Fruit fly (Drosophila melanogaster): ENCODE measurements around the gene CG10747.

The CG10747 gene

DNA sequence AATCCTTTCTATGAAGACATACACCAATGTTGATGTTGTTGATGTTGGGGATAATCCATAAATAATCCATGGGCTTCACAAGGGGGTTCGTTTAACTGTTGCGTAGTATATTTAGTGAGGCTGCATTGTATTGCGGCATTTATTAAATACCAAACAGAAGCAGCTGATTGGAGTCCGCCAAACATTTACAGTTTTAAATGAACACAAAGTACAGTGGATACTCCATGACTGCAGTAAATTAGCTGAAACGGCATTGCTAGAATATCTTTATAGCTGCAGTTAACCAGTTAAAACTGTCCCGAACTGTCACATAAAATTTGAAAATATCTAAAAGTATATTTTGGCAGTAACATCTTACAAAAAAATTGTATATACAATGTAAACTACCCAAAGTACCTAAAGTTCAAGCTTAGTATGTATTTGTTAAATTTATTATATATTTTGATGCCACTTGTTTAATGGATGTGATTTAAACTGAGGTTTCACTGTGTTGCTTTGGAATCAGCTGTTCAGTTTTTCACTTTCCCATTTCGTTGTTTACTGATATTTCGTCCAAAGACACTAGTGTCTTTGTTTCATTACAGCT is at the start of gene CG10747, which contains the start of gene Pyroxd1:
Gene CG10747, minus strand, starts transcription at position 255 of the 586 bp plus-strand sequence.
Gene Pyroxd1, plus strand, starts transcription at position 342 of the 586 bp plus-strand sequence.
- peak; percentile 98 for TF ChIP-seq CG33017 (tag; optimal IDR thresholded peaks at IDR 0.05)
- TF ChIP-seq Crg-1 (GFP tag; optimal IDR thresholded peaks at IDR 0.05): peak; percentile 98
- peak; percentile 95 for TF ChIP-seq Mnt (GFP tag; optimal IDR thresholded peaks at IDR 0.05)
- TF ChIP-seq Clk (GFP tag; optimal IDR thresholded peaks at IDR 0.05): peak; percentile 97
- TF ChIP-seq bab1 (GFP tag; optimal IDR thresholded peaks at IDR 0.05): peak; percentile 99
- TF ChIP-seq CG5204 (GFP tag; optimal IDR thresholded peaks at IDR 0.05): peak; percentile 99
- peak; percentile 98 for TF ChIP-seq CG7045 (GFP tag; optimal IDR thresholded peaks at IDR 0.05)
- peak; percentile 99 for TF ChIP-seq CG11617 (GFP tag; optimal IDR thresholded peaks at IDR 0.05)
- peak; percentile 95 for TF ChIP-seq CG14711 (tag; optimal IDR thresholded peaks at IDR 0.05)
- TF ChIP-seq kay (GFP tag; ENCODE audit: borderline replicate concordance): no peak
- peak; percentile 98 for TF ChIP-seq ovo (GFP tag; optimal IDR thresholded peaks at IDR 0.05)
- peak; percentile 90 for TF ChIP-seq cic (GFP tag; optimal IDR thresholded peaks at IDR 0.05)
- peak; percentile 99 for TF ChIP-seq toe (GFP tag; optimal IDR thresholded peaks at IDR 0.05)
- no peak for TF ChIP-seq cnc (optimal IDR thresholded peaks at IDR 0.05)
- TF ChIP-seq CG1620 (GFP tag; optimal IDR thresholded peaks at IDR 0.05): peak; percentile 98
- TF ChIP-seq Hr96 (GFP tag; optimal IDR thresholded peaks at IDR 0.05): peak; percentile 98
- peak; percentile 90 for TF ChIP-seq tj (GFP tag; optimal IDR thresholded peaks at IDR 0.05)
- peak; percentile 99 for TF ChIP-seq CG12768 (GFP tag; optimal IDR thresholded peaks at IDR 0.05)
- TF ChIP-seq CG7101 (tag; optimal IDR thresholded peaks at IDR 0.05): peak; percentile 98
- peak; percentile 92 for TF ChIP-seq pad (GFP tag; optimal IDR thresholded peaks at IDR 0.05)

DNA sequence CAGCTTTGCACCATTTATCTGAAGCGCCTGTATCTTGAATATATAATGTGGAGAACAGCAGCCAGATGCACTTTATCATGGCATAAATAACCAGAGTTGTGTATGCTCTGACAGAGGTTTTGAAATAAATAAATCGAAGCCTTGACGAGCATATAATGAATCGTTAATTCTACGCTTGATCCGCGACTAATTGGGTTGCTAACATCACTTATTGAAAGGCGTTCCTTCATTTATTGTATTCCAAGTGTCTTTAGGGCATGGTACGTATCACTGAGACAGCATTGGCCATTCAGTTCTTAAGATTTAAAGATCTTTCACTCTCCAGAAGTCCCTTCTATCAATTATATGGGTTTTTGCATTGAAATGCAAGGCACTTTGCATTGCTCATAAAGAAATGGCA is 43.7 kb upstream of the CG10747 start, which contains the start of gene CG10651:
Gene CG10651, minus strand, starts transcription at position 101 of the 400 bp plus-strand sequence.
- TF ChIP-seq CG7045 (GFP tag; optimal IDR thresholded peaks at IDR 0.05): no peak
- TF ChIP-seq Crg-1 (GFP tag; optimal IDR thresholded peaks at IDR 0.05): no peak
- no peak for TF ChIP-seq Clk (GFP tag; optimal IDR thresholded peaks at IDR 0.05)
- no peak for TF ChIP-seq CG1620 (GFP tag; optimal IDR thresholded peaks at IDR 0.05)
- TF ChIP-seq kay (GFP tag; ENCODE audit: borderline replicate concordance): no peak
- no peak for TF ChIP-seq Mnt (GFP tag; optimal IDR thresholded peaks at IDR 0.05)
- TF ChIP-seq ovo (GFP tag; optimal IDR thresholded peaks at IDR 0.05): no peak

DNA sequence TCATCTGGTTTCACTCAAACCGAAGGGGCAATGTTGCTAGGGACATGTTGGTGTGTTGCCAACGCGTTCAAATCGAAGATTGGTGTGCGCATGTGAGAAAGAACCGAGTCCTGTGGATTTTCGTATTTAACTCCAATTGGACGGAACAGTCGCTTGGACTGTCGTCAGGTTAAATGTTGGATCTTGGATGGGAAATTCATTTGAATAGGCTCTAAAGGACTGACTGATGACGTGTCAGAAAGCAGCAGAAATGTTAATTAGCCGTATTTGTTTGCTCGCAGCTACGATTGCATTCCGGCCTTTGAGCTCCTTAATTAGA is 30.0 kb upstream of the CG10747 start:
- TF ChIP-seq bab1 (GFP tag; optimal IDR thresholded peaks at IDR 0.05) (no peak), CG12768 (GFP tag; optimal IDR thresholded peaks at IDR 0.05) (no peak), cnc (optimal IDR thresholded peaks at IDR 0.05) (no peak), Hr96 (GFP tag; optimal IDR thresholded peaks at IDR 0.05) (no peak), CG14711 (tag; optimal IDR thresholded peaks at IDR 0.05) (no peak), ovo (GFP tag; optimal IDR thresholded peaks at IDR 0.05) (no peak)

DNA sequence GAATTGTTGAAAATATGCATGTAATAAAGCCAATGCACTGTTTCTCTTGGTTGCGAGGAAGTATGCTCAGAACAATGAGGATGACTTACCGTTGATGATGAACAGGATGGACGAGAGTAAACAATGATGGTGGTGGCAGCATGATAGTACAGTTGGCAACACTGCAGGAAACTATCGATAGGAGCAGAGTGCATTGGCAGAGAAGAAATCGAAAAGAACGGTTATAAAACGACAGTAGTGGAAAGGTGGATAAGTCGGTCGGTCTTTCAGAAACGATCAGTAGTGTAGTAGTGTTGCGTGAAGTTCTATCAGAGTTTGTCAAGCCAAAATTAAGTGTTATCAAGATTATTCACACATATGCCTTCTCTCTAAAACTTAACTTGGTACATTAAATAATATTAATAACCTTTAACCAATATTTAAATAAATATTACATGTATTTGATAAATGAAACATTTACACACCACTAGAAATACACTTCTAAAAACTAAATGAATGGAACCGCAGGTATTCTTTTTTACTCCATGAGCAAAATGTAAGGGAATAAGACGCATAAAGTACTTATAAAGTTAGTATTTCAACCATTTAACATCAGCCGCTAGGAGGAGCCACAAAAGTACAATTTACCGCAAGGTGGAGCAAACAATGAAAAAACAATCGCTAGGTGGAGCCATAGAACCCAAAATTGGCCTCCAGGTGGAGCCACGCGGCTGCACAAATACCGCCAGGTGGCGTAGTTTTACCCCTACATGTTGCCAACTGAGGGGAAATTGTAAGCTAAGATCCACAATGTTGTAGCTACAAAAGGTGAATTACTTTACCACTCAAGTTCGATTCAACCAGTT is 29.5 kb upstream of the CG10747 start:
- TF ChIP-seq CG12768 (GFP tag; optimal IDR thresholded peaks at IDR 0.05): no peak
- peak; percentile 100 for TF ChIP-seq pad (GFP tag; optimal IDR thresholded peaks at IDR 0.05)
- TF ChIP-seq toe (GFP tag; optimal IDR thresholded peaks at IDR 0.05): peak; percentile 80
- TF ChIP-seq cic (GFP tag; optimal IDR thresholded peaks at IDR 0.05): no peak
- peak; percentile 50 for TF ChIP-seq CG11617 (GFP tag; optimal IDR thresholded peaks at IDR 0.05)
- TF ChIP-seq cnc (optimal IDR thresholded peaks at IDR 0.05): no peak
- peak; percentile 89 for TF ChIP-seq CG1620 (GFP tag; optimal IDR thresholded peaks at IDR 0.05)
- TF ChIP-seq Hr96 (GFP tag; optimal IDR thresholded peaks at IDR 0.05): peak; percentile 82
- TF ChIP-seq CG5204 (GFP tag; optimal IDR thresholded peaks at IDR 0.05): peak; percentile 68
- TF ChIP-seq bab1 (GFP tag; optimal IDR thresholded peaks at IDR 0.05): peak; percentile 67
- TF ChIP-seq CG14711 (tag; optimal IDR thresholded peaks at IDR 0.05): peak; percentile 40
- TF ChIP-seq CG7045 (GFP tag; optimal IDR thresholded peaks at IDR 0.05): peak; percentile 69
- TF ChIP-seq CG7101 (tag; optimal IDR thresholded peaks at IDR 0.05): peak; percentile 69
- TF ChIP-seq CG33017 (tag; optimal IDR thresholded peaks at IDR 0.05): peak; percentile 35
- TF ChIP-seq kay (GFP tag; ENCODE audit: borderline replicate concordance): no peak
- TF ChIP-seq ovo (GFP tag; optimal IDR thresholded peaks at IDR 0.05): peak; percentile 60
- peak; percentile 74 for TF ChIP-seq Crg-1 (GFP tag; optimal IDR thresholded peaks at IDR 0.05)
- TF ChIP-seq Clk (GFP tag; optimal IDR thresholded peaks at IDR 0.05): no peak
- TF ChIP-seq tj (GFP tag; optimal IDR thresholded peaks at IDR 0.05): peak; percentile 25
- TF ChIP-seq Mnt (GFP tag; optimal IDR thresholded peaks at IDR 0.05): peak; percentile 68

DNA sequence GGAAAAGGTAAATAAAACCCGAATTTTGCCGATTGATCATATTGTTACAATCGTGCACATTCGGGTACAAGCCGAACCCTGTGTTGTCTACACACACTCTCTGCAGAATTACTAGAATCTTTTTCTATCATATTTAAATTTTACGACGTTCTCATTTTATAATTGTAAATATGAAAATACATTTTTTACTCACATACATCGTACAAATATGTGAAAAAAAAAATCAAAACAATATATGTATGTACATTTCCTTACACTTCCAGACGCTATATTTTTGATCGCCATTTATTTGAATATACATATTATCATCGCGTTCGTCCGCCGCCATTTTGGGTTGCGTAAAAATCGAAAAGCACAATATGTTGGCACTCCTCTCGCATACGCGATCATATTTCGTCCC is 26.6 kb upstream of the CG10747 start:
- peak; percentile 25 for TF ChIP-seq kay (GFP tag; ENCODE audit: borderline replicate concordance)
- no peak for TF ChIP-seq cnc (optimal IDR thresholded peaks at IDR 0.05)
- TF ChIP-seq CG33017 (tag; optimal IDR thresholded peaks at IDR 0.05): no peak
- no peak for TF ChIP-seq tj (GFP tag; optimal IDR thresholded peaks at IDR 0.05)

DNA sequence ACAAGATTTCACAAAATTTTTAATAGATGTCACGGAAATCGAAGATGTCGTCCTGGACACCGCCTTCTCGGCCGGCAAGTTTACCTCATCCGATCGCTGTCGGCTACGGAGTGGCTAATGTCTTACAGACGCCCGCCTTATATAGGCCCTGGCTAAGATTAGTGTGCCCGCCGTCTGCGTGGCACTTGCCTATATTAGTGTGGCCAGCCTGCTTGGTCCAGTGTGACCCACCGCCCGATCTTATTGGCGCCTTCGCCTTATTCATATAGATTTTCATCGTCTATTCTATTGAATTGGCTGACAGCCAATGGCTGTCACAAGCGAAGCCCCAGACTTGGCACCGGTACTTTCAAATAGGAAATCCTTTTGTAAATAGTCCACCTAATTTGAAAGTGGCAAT is 24.7 kb upstream of the CG10747 start:
- TF ChIP-seq CG7101 (tag; optimal IDR thresholded peaks at IDR 0.05): no peak
- no peak for TF ChIP-seq CG11617 (GFP tag; optimal IDR thresholded peaks at IDR 0.05)
- no peak for TF ChIP-seq toe (GFP tag; optimal IDR thresholded peaks at IDR 0.05)
- no peak for TF ChIP-seq CG33017 (tag; optimal IDR thresholded peaks at IDR 0.05)
- TF ChIP-seq cic (GFP tag; optimal IDR thresholded peaks at IDR 0.05): no peak
- TF ChIP-seq cnc (optimal IDR thresholded peaks at IDR 0.05): no peak
- TF ChIP-seq CG12768 (GFP tag; optimal IDR thresholded peaks at IDR 0.05): no peak
- TF ChIP-seq CG7045 (GFP tag; optimal IDR thresholded peaks at IDR 0.05): no peak
- no peak for TF ChIP-seq tj (GFP tag; optimal IDR thresholded peaks at IDR 0.05)
- TF ChIP-seq CG1620 (GFP tag; optimal IDR thresholded peaks at IDR 0.05): no peak
- no peak for TF ChIP-seq Crg-1 (GFP tag; optimal IDR thresholded peaks at IDR 0.05)
- TF ChIP-seq Mnt (GFP tag; optimal IDR thresholded peaks at IDR 0.05): no peak
